Worm (Caenorhabditis elegans): Measurements from ENCODE around the gene nduf-2.2.

Gene nduf-2.2

ce11 chrIII:6420995-6421404, 44.0 kb upstream of the nduf-2.2 start:
- TF ChIP-seq tbx-2 (tag; optimal IDR thresholded peaks at IDR 0.05), result peak; percentile 57
- TF ChIP-seq F13H6.1 (tag; optimal IDR thresholded peaks at IDR 0.05), result no peak
- TF ChIP-seq dve-1 (tag; optimal IDR thresholded peaks at IDR 0.05), result no peak
- no peak for TF ChIP-seq ztf-16 (tag; optimal IDR thresholded peaks at IDR 0.05)
- no peak for TF ChIP-seq nhr-232 (tag; optimal IDR thresholded peaks at IDR 0.05)
- TF ChIP-seq C08G9.2 (tag; optimal IDR thresholded peaks at IDR 0.05), result no peak
- TF ChIP-seq unc-42 (tag; optimal IDR thresholded peaks at IDR 0.05), result no peak
- no peak for TF ChIP-seq sox-4 (tag; optimal IDR thresholded peaks at IDR 0.05)
- TF ChIP-seq pha-2 (tag; optimal IDR thresholded peaks at IDR 0.05), result no peak
- no peak for TF ChIP-seq che-1 (tag; optimal IDR thresholded peaks at IDR 0.05)
- no peak for TF ChIP-seq ceh-22 (tag; optimal IDR thresholded peaks at IDR 0.05)
- no peak for TF ChIP-seq ceh-24 (tag; optimal IDR thresholded peaks at IDR 0.05)
- TF ChIP-seq ceh-19 (GFP tag; optimal IDR thresholded peaks at IDR 0.05), result no peak
- no peak for TF ChIP-seq ceh-6 (GFP tag; optimal IDR thresholded peaks at IDR 0.05)
- no peak for TF ChIP-seq pax-1 (tag; optimal IDR thresholded peaks at IDR 0.05)
- TF ChIP-seq hlh-6 (tag; optimal IDR thresholded peaks at IDR 0.05), result no peak
- TF ChIP-seq pha-4 (tag; optimal IDR thresholded peaks at IDR 0.05), result no peak
- TF ChIP-seq sdc-2 (tag; optimal IDR thresholded peaks at IDR 0.05), result no peak
- TF ChIP-seq Y22D7AL.16 (tag; optimal IDR thresholded peaks at IDR 0.05), result no peak
- TF ChIP-seq fkh-10 (GFP tag; optimal IDR thresholded peaks at IDR 0.05), result no peak
- no peak for TF ChIP-seq sox-2 (GFP tag; IDR thresholded peaks at IDR 0.05)
- TF ChIP-seq ttx-3 (tag; optimal IDR thresholded peaks at IDR 0.05), result no peak
- no peak for TF ChIP-seq unc-3 (GFP tag; conservative IDR thresholded peaks at IDR 0.05)
- TF ChIP-seq unc-3 (tag; optimal IDR thresholded peaks at IDR 0.05), result no peak
- TF ChIP-seq pag-3 (tag; optimal IDR thresholded peaks at IDR 0.05; ENCODE audit: borderline replicate concordance), result no peak
- no peak for TF ChIP-seq unc-86 (tag; optimal IDR thresholded peaks at IDR 0.05)
- no peak for TF ChIP-seq zip-5 (tag; optimal IDR thresholded peaks at IDR 0.05)
- TF ChIP-seq elt-2 (tag; optimal IDR thresholded peaks at IDR 0.05), result peak; percentile 39
- peak; percentile 47 for TF ChIP-seq ets-4 (tag; optimal IDR thresholded peaks at IDR 0.05)
- TF ChIP-seq ceh-14 (tag; optimal IDR thresholded peaks at IDR 0.05), result peak; percentile 9
- TF ChIP-seq odd-2 (tag; optimal IDR thresholded peaks at IDR 0.05), result no peak
- no peak for TF ChIP-seq eyg-1 (tag; optimal IDR thresholded peaks at IDR 0.05)
- TF ChIP-seq hlh-13 (GFP tag; optimal IDR thresholded peaks at IDR 0.05), result no peak
- TF ChIP-seq ceh-31 (tag; optimal IDR thresholded peaks at IDR 0.05), result peak; percentile 65
- no peak for TF ChIP-seq nhr-11 (tag; optimal IDR thresholded peaks at IDR 0.05)
- TF ChIP-seq gmeb-2 (tag; optimal IDR thresholded peaks at IDR 0.05), result no peak
- TF ChIP-seq ama-1 (optimal IDR thresholded peaks at IDR 0.05), result no peak
- TF ChIP-seq ceh-30 (tag; optimal IDR thresholded peaks at IDR 0.05), result no peak
- TF ChIP-seq rnt-1 (tag; optimal IDR thresholded peaks at IDR 0.05), result peak; percentile 53
- peak; percentile 88 for TF ChIP-seq unc-55 (GFP tag; optimal IDR thresholded peaks at IDR 0.05)
- no peak for TF ChIP-seq madf-2 (tag; optimal IDR thresholded peaks at IDR 0.05)
- no peak for TF ChIP-seq elt-4 (tag; optimal IDR thresholded peaks at IDR 0.05)
- peak; percentile 62 for TF ChIP-seq nfya-1 (tag; optimal IDR thresholded peaks at IDR 0.05)
- peak; percentile 96 for TF ChIP-seq hlh-30 (tag; optimal IDR thresholded peaks at IDR 0.05; ENCODE audit: insufficient read depth)
- no peak for TF ChIP-seq pat-9 (tag; optimal IDR thresholded peaks at IDR 0.05)
- no peak for TF ChIP-seq ceh-45 (GFP tag; IDR thresholded peaks at IDR 0.05)
- TF ChIP-seq dmd-4 (tag; optimal IDR thresholded peaks at IDR 0.05; ENCODE audit: borderline replicate concordance), result no peak
- TF ChIP-seq tbx-7 (tag; optimal IDR thresholded peaks at IDR 0.05), result no peak
- TF ChIP-seq fkh-6 (tag; optimal IDR thresholded peaks at IDR 0.05), result no peak
- TF ChIP-seq mec-3 (tag; optimal IDR thresholded peaks at IDR 0.05; ENCODE audit: borderline replicate concordance), result no peak
- TF ChIP-seq ceh-2 (tag; optimal IDR thresholded peaks at IDR 0.05), result no peak
- TF ChIP-seq K09A11.1 (tag; optimal IDR thresholded peaks at IDR 0.05; ENCODE audit: insufficient read depth), result no peak
- TF ChIP-seq T23F11.4 (GFP tag; optimal IDR thresholded peaks at IDR 0.05), result no peak
- TF ChIP-seq ahr-1 (tag; optimal IDR thresholded peaks at IDR 0.05), result no peak
- peak; percentile 17 for TF ChIP-seq ref-2 (tag; optimal IDR thresholded peaks at IDR 0.05)

Data from whole organism, late embryonic.